Worm (Caenorhabditis elegans) whole organism, L4/young adult: ENCODE results near the gene F20A1.6.

Experiments
- W03F9.2 ChIP-seq: fragments of 150-350 bp; optimal IDR thresholded peaks from 2 replicates; lab custom pipeline; 2014; ENCODE audit warnings: missing biosample characterization, missing genetic modification characterization
- dao-5 ChIP-seq: sonication (generic microtip); optimal IDR thresholded peaks from 2 replicates; lab custom pipeline; 2016; ENCODE audit warnings: missing genotype, missing genetic modification characterization, moderate library complexity, missing compliant biosample characterization
- him-1 ChIP-seq: sonication (generic microtip); optimal IDR thresholded peaks from 2 replicates; lab custom pipeline; 2016; ENCODE audit warnings: missing genotype, missing genetic modification reagents, missing genetic modification characterization, missing compliant biosample characterization

The F20A1.6 gene

ce11 chrV:7000734-7001133 is 26.2 kb downstream of the F20A1.6 start:
- TF ChIP-seq W03F9.2 = no peak
- no peak for TF ChIP-seq dao-5 (tag; lab: Kevin White, UChicago)
- no peak for TF ChIP-seq him-1 (tag; lab: Kevin White, UChicago)

DNA sequence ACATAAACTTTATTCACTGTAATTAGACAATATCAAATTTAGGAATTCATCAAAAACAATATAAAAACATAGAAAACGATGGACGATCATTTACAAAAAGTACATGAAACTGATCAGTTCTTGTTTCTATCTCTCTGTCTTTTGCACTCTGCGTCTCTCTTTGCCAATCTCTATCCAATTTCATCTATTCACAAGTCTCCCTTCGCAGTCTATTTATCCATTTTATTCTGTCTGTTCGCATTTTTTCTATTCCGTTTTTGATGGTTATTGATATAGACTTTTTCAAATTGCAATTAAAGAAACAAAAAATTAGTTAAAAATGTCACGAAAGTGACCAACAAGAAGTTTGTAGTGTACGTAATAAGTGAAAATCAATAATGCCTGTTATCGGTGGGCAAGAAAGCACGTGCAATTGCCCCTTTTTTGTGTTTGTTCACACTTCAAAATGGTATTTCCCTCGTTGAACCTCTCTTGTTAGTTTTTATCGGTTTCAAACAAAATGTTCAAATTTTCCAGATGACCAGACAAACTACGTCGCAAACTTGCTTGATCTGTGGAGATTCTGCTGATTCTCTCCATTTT is 28.6 kb downstream of the F20A1.6 start, which contains the start of gene nhr-42:
Gene nhr-42, plus strand, starts transcription at position 517 of the 582 bp plus-strand sequence.
- TF ChIP-seq him-1 (tag; lab: Kevin White, UChicago) (no peak), dao-5 (tag; lab: Kevin White, UChicago) (no peak), W03F9.2 (no peak)

DNA sequence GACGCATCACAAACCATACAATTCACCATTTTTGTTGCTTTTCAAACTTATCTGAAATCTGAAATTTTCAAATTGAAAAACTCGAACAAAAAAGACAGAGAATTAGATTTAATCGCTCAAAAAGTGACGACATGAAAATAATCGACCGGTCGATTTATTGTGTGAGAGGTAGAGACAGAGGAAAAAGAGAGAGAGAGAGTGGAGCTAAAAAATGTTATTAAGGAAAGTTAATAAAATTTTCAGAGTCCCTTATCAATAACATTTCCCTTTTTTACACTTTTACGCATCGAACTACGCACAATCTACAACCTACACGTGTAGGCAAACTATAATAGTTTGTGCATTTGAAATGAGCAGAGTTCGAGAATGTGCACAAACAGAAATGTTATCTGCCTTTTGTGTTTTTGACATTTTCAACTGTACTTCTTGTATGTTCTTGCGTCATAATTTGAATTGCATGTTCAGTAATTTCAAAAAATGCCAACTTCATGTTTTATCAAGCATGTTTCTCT is 29.9 kb downstream of the F20A1.6 start, which contains the start of gene nhr-107:
Gene nhr-107, minus strand, starts transcription at position 51 of the 512 bp plus-strand sequence.
- TF ChIP-seq him-1 (tag; lab: Kevin White, UChicago) (no peak), W03F9.2 (no peak), dao-5 (tag; lab: Kevin White, UChicago) (no peak)

DNA sequence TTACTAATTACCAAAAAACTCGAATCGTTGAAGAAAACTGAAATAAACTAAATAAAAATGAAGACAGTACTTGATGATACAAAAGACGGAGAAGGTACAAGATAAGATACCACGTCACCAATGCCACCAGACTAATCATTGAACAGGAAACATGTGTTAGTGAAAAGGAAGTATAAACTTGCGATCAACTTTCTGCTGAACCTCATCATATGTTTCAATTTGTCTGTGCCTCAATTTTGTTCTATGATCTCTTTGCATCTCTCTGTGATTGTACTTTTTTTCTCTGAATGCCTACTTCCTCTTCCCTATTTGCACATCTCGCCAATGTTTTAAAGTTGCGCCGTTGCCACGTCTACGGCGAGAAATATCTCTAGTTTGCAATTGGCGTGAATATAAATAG is 33.0 kb downstream of the F20A1.6 start:
- TF ChIP-seq W03F9.2 (no peak), dao-5 (tag; lab: Kevin White, UChicago) (no peak), him-1 (tag; lab: Kevin White, UChicago) (no peak)

DNA sequence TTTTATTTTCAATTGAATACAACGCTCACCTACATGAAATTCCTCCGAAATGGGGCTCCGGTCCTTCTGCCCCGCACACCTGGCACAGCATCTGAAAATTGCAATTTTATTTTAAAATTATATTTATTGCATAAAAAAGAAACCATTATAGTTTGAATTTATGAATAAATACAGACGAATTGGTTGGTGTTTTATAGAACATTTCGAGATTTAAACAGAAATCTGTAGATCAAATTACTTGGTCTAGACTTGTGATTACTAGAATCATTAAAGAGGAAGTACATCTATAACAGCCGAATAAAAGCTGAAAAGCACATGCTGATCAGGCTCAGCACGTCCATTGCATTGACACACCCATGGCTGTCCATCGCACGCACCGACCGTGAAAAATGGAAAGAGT is 35.2 kb downstream of the F20A1.6 start, which contains the start of gene nhr-162:
Gene nhr-162, minus strand, starts transcription at position 101 of the 400 bp plus-strand sequence.
- TF ChIP-seq dao-5 (tag; lab: Kevin White, UChicago) (no peak), W03F9.2 (no peak), him-1 (tag; lab: Kevin White, UChicago) (no peak)

DNA sequence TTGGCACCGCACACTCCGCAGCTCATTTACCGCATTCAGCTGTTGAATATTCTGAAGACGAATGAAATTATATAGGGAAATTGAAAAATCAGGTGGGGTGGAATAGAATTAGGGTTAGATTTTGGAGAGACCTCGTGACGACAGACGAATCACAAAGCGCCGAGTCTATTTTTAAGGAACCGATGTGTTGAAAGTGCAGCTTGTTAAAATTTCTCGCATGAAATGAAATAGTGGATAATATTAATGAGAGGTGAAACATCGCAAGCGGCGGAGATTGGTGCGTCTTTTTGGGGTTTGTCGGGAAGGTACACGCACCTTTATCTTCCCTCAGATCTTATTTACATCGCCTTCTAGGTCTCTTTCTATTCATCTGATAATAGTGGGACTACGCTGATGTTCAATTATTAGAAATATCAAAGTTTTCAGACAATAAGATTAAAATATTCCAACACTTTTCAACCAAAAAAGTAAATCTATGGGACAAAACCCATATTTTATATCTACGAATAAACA is 37.3 kb downstream of the F20A1.6 start, which contains the start of gene nhr-140:
Gene nhr-140, minus strand, starts transcription at position 51 of the 513 bp plus-strand sequence.
- TF ChIP-seq dao-5 (tag; lab: Kevin White, UChicago) (no peak), W03F9.2 (no peak), him-1 (tag; lab: Kevin White, UChicago) (no peak)

ce11 chrV:6987673-6988072 is 39.3 kb downstream of the F20A1.6 start, which contains the start of gene nhr-139:
nhr-139 (minus strand) TSS chrV:6987773.
- TF ChIP-seq him-1 (tag; lab: Kevin White, UChicago) = no peak
- no peak for TF ChIP-seq W03F9.2
- no peak for TF ChIP-seq dao-5 (tag; lab: Kevin White, UChicago)

- TF ChIP-seq dao-5 (tag; lab: Kevin White, UChicago) (no peak), W03F9.2 (no peak), him-1 (tag; lab: Kevin White, UChicago) (no peak)
These were observed 41.0 kb downstream of the F20A1.6 start, which contains the start of gene nhr-163 for ce11 chrV:6985943-6986342. nhr-163 (minus strand) TSS chrV:6986043.

ce11 chrV:6982813-6983212 is 44.1 kb downstream of the F20A1.6 start, which contains the start of gene nhr-161:
nhr-161 (minus strand) TSS chrV:6982913.
- TF ChIP-seq him-1 (tag; lab: Kevin White, UChicago) = no peak
- no peak for TF ChIP-seq W03F9.2
- TF ChIP-seq dao-5 (tag; lab: Kevin White, UChicago) = no peak

- no peak for TF ChIP-seq dao-5 (tag; lab: Kevin White, UChicago)
- no peak for TF ChIP-seq W03F9.2
- no peak for TF ChIP-seq him-1 (tag; lab: Kevin White, UChicago)
These were observed 47.9 kb downstream of the F20A1.6 start, which contains the start of gene sre-12 for ce11 chrV:6979019-6979418. sre-12 (minus strand) TSS chrV:6979119.

DNA sequence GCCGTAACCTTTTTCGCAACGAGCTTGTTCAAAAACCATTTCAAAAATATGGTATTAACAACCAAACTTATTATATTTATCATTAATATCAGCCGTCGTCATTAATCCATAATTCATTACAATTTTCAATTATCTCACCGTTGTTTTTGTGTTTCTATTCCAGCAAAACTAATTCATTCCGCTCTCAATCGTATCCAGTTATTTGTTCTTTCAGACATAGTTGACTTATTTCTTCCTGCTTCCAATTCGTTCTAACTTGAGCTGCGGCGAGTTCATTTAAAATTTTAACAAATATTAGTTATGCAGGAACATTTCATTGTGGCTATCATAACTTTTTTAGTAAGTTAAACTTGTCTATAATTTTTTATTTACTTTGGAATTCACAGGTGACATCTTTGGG is 50.9 kb downstream of the F20A1.6 start, which contains the start of gene srx-16:
Gene srx-16, plus strand, starts transcription at position 301 of the 400 bp plus-strand sequence.
- TF ChIP-seq him-1 (tag; lab: Kevin White, UChicago) (no peak), dao-5 (tag; lab: Kevin White, UChicago) (no peak), W03F9.2 (no peak)
